Worm (Caenorhabditis elegans): ENCODE data around the gene his-39.
A peak's percentile ranks its signal among the peaks of the same experiment; 100 is the strongest.

ce11 chrV:8494260-8494939, 41.9 kb upstream of the his-39 start, which contains the start of gene pxn-1:
- TF ChIP-seq mab-5 (tag; optimal IDR thresholded peaks at IDR 0.05) (peak; percentile 73), alr-1 (tag; optimal IDR thresholded peaks at IDR 0.05) (no peak), fos-1 (tag; optimal IDR thresholded peaks at IDR 0.05) (no peak), snpc-4 (tag; optimal IDR thresholded peaks at IDR 0.05) (no peak), lin-39 (tag; optimal IDR thresholded peaks at IDR 0.05) (no peak), ZK546.5 (tag; optimal IDR thresholded peaks at IDR 0.05) (no peak), nhr-129 (tag; optimal IDR thresholded peaks at IDR 0.05) (no peak), ztf-11 (tag; optimal IDR thresholded peaks at IDR 0.05) (no peak), C34F6.9 (tag; optimal IDR thresholded peaks at IDR 0.05) (no peak), nhr-21 (tag; optimal IDR thresholded peaks at IDR 0.05) (no peak), aly-2 (tag; optimal IDR thresholded peaks at IDR 0.05) (no peak)

All from whole organism, L2 larva.